Fruit fly (Drosophila melanogaster) S2 (cell line): ENCODE data around the gene Cht7.

Experiments used
- CG8478 ChIP-seq: fragments of >200 bp; optimal IDR thresholded peaks from 2 replicates; lab custom pipeline; 2018
- CTCF ChIP-seq, 2 experiments: fragments of >200 bp; optimal IDR thresholded peaks; 2 replicates each; lab custom pipeline; 2018

Cht7 gene

dm6 chr3L:3124939-3125648 lies 18.3 kb upstream of the Cht7 start:
- TF ChIP-seq CG8478 (lab: Kevin White, UChicago) (no peak), CTCF (optimal IDR thresholded peaks at IDR 0.05; lab: Kevin White, UChicago) (no peak)

dm6 chr3L:3124519-3124918 lies 17.8 kb upstream of the Cht7 start:
- TF ChIP-seq CG8478 (lab: Kevin White, UChicago) (no peak), CTCF (optimal IDR thresholded peaks at IDR 0.05; lab: Kevin White, UChicago) (no peak)

- no peak for TF ChIP-seq CTCF (optimal IDR thresholded peaks at IDR 0.05; lab: Kevin White, UChicago)
- no peak for TF ChIP-seq CG8478 (lab: Kevin White, UChicago)
Measured at dm6 chr3L:3122688-3123316, 16.0 kb upstream of the Cht7 start.

- TF ChIP-seq CG8478 (lab: Kevin White, UChicago) (no peak), CTCF (optimal IDR thresholded peaks at IDR 0.05; lab: Kevin White, UChicago) (no peak)
Measured at dm6 chr3L:3121769-3122432, 15.1 kb upstream of the Cht7 start.

- TF ChIP-seq CTCF (optimal IDR thresholded peaks at IDR 0.05; lab: Kevin White, UChicago) (no peak), CG8478 (lab: Kevin White, UChicago) (no peak)
Measured at dm6 chr3L:3114367-3114766, 7.6 kb upstream of the Cht7 start, which contains the start of gene CG45067. TSS of gene CG45067 (minus strand) at chr3L:3114467.

- TF ChIP-seq CTCF (optimal IDR thresholded peaks at IDR 0.05; lab: Kevin White, UChicago) = no peak
- TF ChIP-seq CG8478 (lab: Kevin White, UChicago) = no peak
Measured at dm6 chr3L:3111127-3111526, 4.4 kb upstream of the Cht7 start, which contains the start of gene CG45066. TSS of gene CG45066 (minus strand) at chr3L:3111227.

dm6 chr3L:3109417-3110090 lies 2.8 kb upstream of the Cht7 start:
- TF ChIP-seq CTCF (optimal IDR thresholded peaks at IDR 0.05; lab: Kevin White, UChicago) (no peak), CG8478 (lab: Kevin White, UChicago) (no peak)

- TF ChIP-seq CG8478 (lab: Kevin White, UChicago) (no peak), CTCF (optimal IDR thresholded peaks at IDR 0.05; lab: Kevin White, UChicago) (no peak)
Measured at dm6 chr3L:3108964-3109363, 2.2 kb upstream of the Cht7 start.

- TF ChIP-seq CTCF (optimal IDR thresholded peaks at IDR 0.05; lab: Kevin White, UChicago) = no peak
- TF ChIP-seq CG8478 (lab: Kevin White, UChicago) = no peak
Measured at dm6 chr3L:3108040-3108615, 1.4 kb upstream of the Cht7 start.

dm6 chr3L:3106146-3106545 lies 612 bp downstream of the Cht7 start:
- TF ChIP-seq CTCF (optimal IDR thresholded peaks at IDR 0.05; lab: Kevin White, UChicago) (no peak), CG8478 (lab: Kevin White, UChicago) (no peak)

- TF ChIP-seq CG8478 (lab: Kevin White, UChicago) (no peak), CTCF (optimal IDR thresholded peaks at IDR 0.05; lab: Kevin White, UChicago) (no peak)
Measured at dm6 chr3L:3105531-3105930, 1.2 kb downstream of the Cht7 start.

dm6 chr3L:3102506-3103023 lies 4.2 kb downstream of the Cht7 start:
- TF ChIP-seq CTCF (optimal IDR thresholded peaks at IDR 0.05; lab: Kevin White, UChicago) (no peak), CG8478 (lab: Kevin White, UChicago) (no peak)

dm6 chr3L:3101157-3101556 lies 5.6 kb downstream of the Cht7 start:
- TF ChIP-seq CG8478 (lab: Kevin White, UChicago) (no peak), CTCF (optimal IDR thresholded peaks at IDR 0.05; lab: Kevin White, UChicago) (no peak)

dm6 chr3L:3098778-3099429 lies 7.9 kb downstream of the Cht7 start:
- no peak for TF ChIP-seq CG8478 (lab: Kevin White, UChicago)
- no peak for TF ChIP-seq CTCF (optimal IDR thresholded peaks at IDR 0.05; lab: Kevin White, UChicago)
